Worm (Caenorhabditis elegans) whole organism, L3 larva: ENCODE results near the gene Y43F8C.7.

Experiments used
- ceh-16 ChIP-seq: sonication (generic microtip); optimal IDR thresholded peaks from 2 replicates; lab custom pipeline; 2017; ENCODE audit warnings: missing biosample characterization, missing genetic modification characterization
- egl-27 ChIP-seq: sonication (generic microtip); optimal IDR thresholded peaks from 4 replicates; lab custom pipeline; 2017; ENCODE audit warnings: missing biosample characterization, missing genetic modification reagents, missing genetic modification characterization
- elt-3 ChIP-seq, 3 experiments: fragments of 150-350 bp in 1 of 3; sonication (generic microtip) in 2 of 3; optimal IDR thresholded peaks; 2 replicates in 2 of 3; 4 replicates in 1 of 3; lab custom pipeline; 2014 to 2017; ENCODE audit warnings: missing biosample characterization in 3 of 3, missing genetic modification characterization in 3 of 3
- lin-15B ChIP-seq: fragments of 150-350 bp; optimal IDR thresholded peaks from 2 replicates; lab custom pipeline; 2014; ENCODE audit warnings: missing biosample characterization, missing genetic modification characterization
- skn-1 ChIP-seq: fragments of 150-350 bp; optimal IDR thresholded peaks from 2 replicates; lab custom pipeline; 2014; ENCODE audit warnings: missing biosample characterization, missing genetic modification characterization

DNA sequence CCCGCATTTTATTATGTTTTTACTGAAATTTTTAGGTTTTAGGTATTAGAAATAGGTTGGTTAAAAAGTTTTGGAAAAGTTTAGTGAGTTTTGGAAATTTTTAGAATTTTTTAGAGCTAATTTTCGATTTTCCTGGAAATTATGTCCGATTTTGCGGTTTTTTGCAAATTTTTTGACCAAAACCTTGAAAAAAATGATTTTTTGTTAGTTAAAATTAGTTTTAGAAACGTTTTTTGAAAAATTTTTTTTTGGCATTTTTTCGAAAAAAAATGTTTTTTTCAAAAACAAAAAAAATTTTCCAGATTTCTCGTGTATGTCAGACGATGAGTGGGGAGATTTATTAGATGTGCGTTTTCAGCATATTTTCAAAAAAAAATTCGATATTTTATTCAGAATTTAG lies 19.1 kb downstream of the Y43F8C.7 start, which contains the start of gene dyf-19:
- TF ChIP-seq skn-1 (tag; lab: Kevin White, UChicago) (no peak), lin-15B (tag; lab: Kevin White, UChicago) (no peak), ceh-16 (tag; lab: Kevin White, UChicago) (no peak), egl-27 (tag; lab: Kevin White, UChicago) (no peak), elt-3 (tag; optimal IDR thresholded peaks at IDR 0.05; lab: Kevin White, UChicago) (no peak)
